Fruit fly (Drosophila melanogaster): ENCODE measurements around the gene bab2.

bab2 gene

dm6 chr3L:1202588-1203195 is 25.6 kb upstream of the bab2 start, which contains the start of gene meep:
TSS of gene meep (minus strand) at chr3L:1203036.
- no peak for TF ChIP-seq sv (GFP tag; optimal IDR thresholded peaks at IDR 0.05)
- no peak for TF ChIP-seq woc (GFP tag; optimal IDR thresholded peaks at IDR 0.05)
- no peak for TF ChIP-seq Dfd (GFP tag; optimal IDR thresholded peaks at IDR 0.05)
- TF ChIP-seq dsf (GFP tag; optimal IDR thresholded peaks at IDR 0.05; ENCODE audit: borderline replicate concordance): no peak
- TF ChIP-seq Hr78 (GFP tag; optimal IDR thresholded peaks at IDR 0.05): no peak
- no peak for TF ChIP-seq foxo (GFP tag; optimal IDR thresholded peaks at IDR 0.05)
- TF ChIP-seq pan (optimal IDR thresholded peaks at IDR 0.05): no peak
- TF ChIP-seq dl (GFP tag; optimal IDR thresholded peaks at IDR 0.05; ENCODE audit: insufficient read depth in 1 of 2, partially characterized antibody in 2 of 2): no peak

- TF ChIP-seq Jra (GFP tag; optimal IDR thresholded peaks at IDR 0.05) (no peak), psq (GFP tag; optimal IDR thresholded peaks at IDR 0.05) (no peak), Sp1 (GFP tag; optimal IDR thresholded peaks at IDR 0.05) (no peak), Dif (GFP tag; optimal IDR thresholded peaks at IDR 0.05; ENCODE audit: partially characterized antibody) (no peak), sage (GFP tag; optimal IDR thresholded peaks at IDR 0.05) (no peak), Vsx2 (GFP tag; optimal IDR thresholded peaks at IDR 0.05; ENCODE audit: partially characterized antibody) (no peak), Mio (GFP tag; optimal IDR thresholded peaks at IDR 0.05) (no peak), CG32264 (GFP tag; optimal IDR thresholded peaks at IDR 0.05) (no peak), Hr78 (GFP tag; optimal IDR thresholded peaks at IDR 0.05) (no peak), Dfd (GFP tag; optimal IDR thresholded peaks at IDR 0.05) (no peak), CG9705 (GFP tag; optimal IDR thresholded peaks at IDR 0.05) (no peak), usp (GFP tag; optimal IDR thresholded peaks at IDR 0.05) (no peak), woc (GFP tag; optimal IDR thresholded peaks at IDR 0.05) (no peak), sv (GFP tag; optimal IDR thresholded peaks at IDR 0.05) (no peak), fru (GFP tag; optimal IDR thresholded peaks at IDR 0.05) (no peak), jim (GFP tag; optimal IDR thresholded peaks at IDR 0.05) (no peak), Hnf4 (GFP tag; optimal IDR thresholded peaks at IDR 0.05) (no peak), ey (GFP tag; optimal IDR thresholded peaks at IDR 0.05) (no peak)
These were observed 23.4 kb upstream of the bab2 start, which contains the start of gene mwh for dm6 chr3L:1200357-1201051. TSS of gene mwh (plus strand) at chr3L:1200786.

dm6 chr3L:1195868-1196552 is 18.9 kb upstream of the bab2 start, which contains the start of gene Aplip1:
TSS of gene Aplip1 (plus strand) at chr3L:1196317.
- TF ChIP-seq woc (GFP tag; optimal IDR thresholded peaks at IDR 0.05) (no peak), foxo (GFP tag; optimal IDR thresholded peaks at IDR 0.05) (peak in 1 of 2 experiments; percentile 15), Rel (GFP tag; optimal IDR thresholded peaks at IDR 0.05) (no peak), Rel (tag; optimal IDR thresholded peaks at IDR 0.05) (peak; percentile 72), HLH106 (tag; optimal IDR thresholded peaks at IDR 0.05) (no peak)

- TF ChIP-seq GATAd (GFP tag; optimal IDR thresholded peaks at IDR 0.05): no peak
- TF ChIP-seq dsf (GFP tag; optimal IDR thresholded peaks at IDR 0.05; ENCODE audit: borderline replicate concordance): no peak
- TF ChIP-seq woc (GFP tag; optimal IDR thresholded peaks at IDR 0.05): no peak
- TF ChIP-seq Rel (GFP tag; optimal IDR thresholded peaks at IDR 0.05): no peak
- TF ChIP-seq Rel (tag; optimal IDR thresholded peaks at IDR 0.05): no peak
- TF ChIP-seq Sp1 (GFP tag; optimal IDR thresholded peaks at IDR 0.05): no peak
- TF ChIP-seq dl (GFP tag; optimal IDR thresholded peaks at IDR 0.05; ENCODE audit: insufficient read depth in 1 of 2, partially characterized antibody in 2 of 2): no peak
- no peak for TF ChIP-seq CrebA (GFP tag; optimal IDR thresholded peaks at IDR 0.05; ENCODE audit: borderline replicate concordance)
- TF ChIP-seq OdsH (GFP tag; optimal IDR thresholded peaks at IDR 0.05): no peak
- no peak for TF ChIP-seq pan (optimal IDR thresholded peaks at IDR 0.05)
- no peak for TF ChIP-seq psq (GFP tag; optimal IDR thresholded peaks at IDR 0.05)
- TF ChIP-seq tai (GFP tag; optimal IDR thresholded peaks at IDR 0.05): no peak
- no peak for TF ChIP-seq usp (GFP tag; optimal IDR thresholded peaks at IDR 0.05)
- TF ChIP-seq Hr83 (GFP tag; optimal IDR thresholded peaks at IDR 0.05; ENCODE audit: poor library complexity, severe bottlenecking): no peak
- no peak for TF ChIP-seq CG32264 (GFP tag; optimal IDR thresholded peaks at IDR 0.05)
- TF ChIP-seq ey (GFP tag; optimal IDR thresholded peaks at IDR 0.05): no peak
- TF ChIP-seq Dif (GFP tag; optimal IDR thresholded peaks at IDR 0.05; ENCODE audit: partially characterized antibody): no peak
- TF ChIP-seq br (GFP tag; optimal IDR thresholded peaks at IDR 0.05): no peak
- no peak for TF ChIP-seq h (GFP tag; optimal IDR thresholded peaks at IDR 0.05)
These were observed 18.1 kb upstream of the bab2 start, which contains the start of gene LysX for dm6 chr3L:1195202-1195601. TSS of gene LysX (minus strand) at chr3L:1195302.

Data from whole organism, wandering third instar larva.